Fruit fly (Drosophila melanogaster) S2 (cell line): ENCODE measurements around the gene CG11693.

Source experiments
- CG8478 ChIP-seq: fragments of >200 bp; optimal IDR thresholded peaks from 2 replicates; lab custom pipeline; 2018
- CTCF ChIP-seq, 2 experiments: fragments of >200 bp; optimal IDR thresholded peaks; 2 replicates each; lab custom pipeline; 2018

- TF ChIP-seq CG8478, result no peak
- TF ChIP-seq CTCF (optimal IDR thresholded peaks at IDR 0.05; lab: Kevin White, UChicago), result no peak
Measured at dm6 chr3R:8326884-8327283, 16.3 kb upstream of the CG11693 start.
